Fruit fly (Drosophila melanogaster): Measurements from ENCODE around the gene LpR1.

dm6 chr3R:25811611-25812010 lies 48.7 kb upstream of the LpR1 start, which contains the start of the genes Acam and CG17770:
- TF ChIP-seq usp (GFP tag; optimal IDR thresholded peaks at IDR 0.05) (no peak), psq (optimal IDR thresholded peaks at IDR 0.05) (no peak), EcR (GFP tag; optimal IDR thresholded peaks at IDR 0.05) (no peak), CG8478 (optimal IDR thresholded peaks at IDR 0.05) (no peak), pan (optimal IDR thresholded peaks at IDR 0.05) (no peak)

Measured in whole organism.